Worm (Caenorhabditis elegans): Measurements from ENCODE around the gene K12H6.5.

DNA sequence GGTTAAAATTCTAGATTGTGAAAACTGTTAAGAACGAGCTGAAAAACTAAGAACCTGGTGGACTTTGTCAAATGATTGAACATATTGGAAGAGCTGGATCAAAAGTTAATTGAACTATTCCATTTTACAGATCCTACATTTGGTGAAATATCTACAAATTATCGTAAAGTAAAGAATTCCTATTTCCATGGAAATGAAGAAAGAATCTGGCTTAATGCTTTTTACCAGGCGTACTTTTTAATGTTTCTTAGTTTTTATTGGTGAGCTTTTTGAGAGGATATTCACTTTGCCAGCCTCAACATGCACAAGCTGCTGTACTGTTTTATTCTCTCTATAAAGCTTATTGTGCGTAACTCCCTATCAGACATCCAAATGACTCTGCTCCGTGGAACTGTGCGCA lies 48.1 kb downstream of the K12H6.5 start, which contains the start of gene F08D12.4:
- no peak for TF ChIP-seq nfya-1 (tag; optimal IDR thresholded peaks at IDR 0.05; ENCODE audit: borderline replicate concordance, insufficient read depth)
- TF ChIP-seq him-1 (tag; optimal IDR thresholded peaks at IDR 0.05): no peak
- TF ChIP-seq ekl-4 (GFP tag; IDR thresholded peaks at IDR 0.05): no peak
- no peak for TF ChIP-seq nhr-120 (GFP tag; IDR thresholded peaks at IDR 0.05)
- TF ChIP-seq die-1 (tag; optimal IDR thresholded peaks at IDR 0.05): no peak
- TF ChIP-seq attf-6 (GFP tag; IDR thresholded peaks at IDR 0.05): no peak
- TF ChIP-seq lsy-27 (tag; optimal IDR thresholded peaks at IDR 0.05; ENCODE audit: borderline replicate concordance, insufficient read depth): no peak

Measured in whole organism, young adult.